Fruit fly (Drosophila melanogaster) whole organism, wandering third instar larva: ENCODE results near the gene CG42833.

Source experiments
- CG32264 ChIP-seq: fragments of 200-800 bp; sonication (Bioruptor generic); optimal IDR thresholded peaks from 2 replicates; lab custom pipeline; 2016; ENCODE audit warnings: missing biosample characterization, missing genetic modification characterization
- CG9705 ChIP-seq: fragments of 200-800 bp; sonication (Bioruptor generic); optimal IDR thresholded peaks from 2 replicates; lab custom pipeline; 2018; ENCODE audit warnings: missing biosample characterization, mild to moderate bottlenecking, missing genetic modification characterization
- CrebA ChIP-seq: fragments of 200-800 bp; sonication (Bioruptor generic); optimal IDR thresholded peaks from 2 replicates; lab custom pipeline; 2016; ENCODE audit warnings: missing biosample characterization, mild to moderate bottlenecking, missing genetic modification characterization, borderline replicate concordance
- Dif ChIP-seq: fragments of 200-275, 200-300 bp; sonication (Bioruptor generic); optimal IDR thresholded peaks from 2 replicates; lab custom pipeline; 2018; ENCODE audit warnings: missing biosample characterization, missing genetic modification characterization; ENCODE audit not compliant: partially characterized antibody
- GATAd ChIP-seq: sonication (Bioruptor generic); optimal IDR thresholded peaks from 2 replicates; lab custom pipeline; 2016; ENCODE audit warnings: missing biosample characterization, missing genetic modification characterization
- HLH106 ChIP-seq: fragments of 200-800 bp; optimal IDR thresholded peaks from 3 replicates; lab custom pipeline; 2019; ENCODE audit warnings: missing biosample characterization, mild to moderate bottlenecking, missing genetic modification characterization, moderate library complexity
- Hnf4 ChIP-seq: fragments of 200-800 bp; sonication (Bioruptor generic); optimal IDR thresholded peaks from 2 replicates; lab custom pipeline; 2016; ENCODE audit warnings: missing biosample characterization, mild to moderate bottlenecking, missing genetic modification characterization
- Hr78 ChIP-seq: fragments of >200 bp; optimal IDR thresholded peaks from 2 replicates; lab custom pipeline; 2017; ENCODE audit warnings: missing biosample characterization, missing genetic modification characterization
- Hr83 ChIP-seq: fragments of 200-300 bp; sonication (Bioruptor generic); optimal IDR thresholded peaks from 2 replicates; lab custom pipeline; 2016; ENCODE audit warnings: missing biosample characterization, mild to moderate bottlenecking, missing genetic modification characterization, moderate library complexity; ENCODE audit not compliant: poor library complexity, severe bottlenecking
- Jra ChIP-seq: sonication (Bioruptor generic); optimal IDR thresholded peaks from 2 replicates; lab custom pipeline; 2016; ENCODE audit warnings: missing biosample characterization, missing genetic modification characterization
- Mio ChIP-seq: sonication (Bioruptor generic); optimal IDR thresholded peaks from 2 replicates; lab custom pipeline; 2016; ENCODE audit warnings: missing biosample characterization, missing genetic modification characterization
- Myc ChIP-seq: fragments of >200 bp; optimal IDR thresholded peaks from 2 replicates; lab custom pipeline; 2017
- N ChIP-seq: fragments of >200 bp; optimal IDR thresholded peaks from 2 replicates; lab custom pipeline; 2018; ENCODE audit warnings: missing biosample characterization, missing external identifiers, missing genetic modification characterization
- Rel ChIP-seq, 2 experiments: fragments of 200-800 bp; sonication (Bioruptor generic) in 1 of 2; optimal IDR thresholded peaks; 2 replicates in 1 of 2; 3 replicates in 1 of 2; lab custom pipeline; 2016 to 2019; ENCODE audit warnings: mild to moderate bottlenecking in 2 of 2, missing biosample characterization in 2 of 2, missing genetic modification characterization in 2 of 2, moderate library complexity in 1 of 2
- Sp1 ChIP-seq: fragments of 200-800 bp; sonication (Bioruptor generic); optimal IDR thresholded peaks from 3 replicates; lab custom pipeline; 2019; ENCODE audit warnings: missing biosample characterization, mild to moderate bottlenecking, missing genetic modification characterization, moderate library complexity
- Vsx2 ChIP-seq: fragments of 200-300, 225-300 bp; sonication (Bioruptor generic); optimal IDR thresholded peaks from 2 replicates; lab custom pipeline; 2018; ENCODE audit warnings: missing biosample characterization, missing genetic modification characterization; ENCODE audit not compliant: partially characterized antibody
- br ChIP-seq: fragments of 200-800 bp; sonication (Bioruptor generic); optimal IDR thresholded peaks from 2 replicates; lab custom pipeline; 2016; ENCODE audit warnings: missing biosample characterization, missing genetic modification characterization
- brk ChIP-seq: fragments of 200-800 bp; sonication (Bioruptor generic); optimal IDR thresholded peaks from 2 replicates; lab custom pipeline; 2016; ENCODE audit warnings: missing biosample characterization, mild to moderate bottlenecking, missing genetic modification characterization
- dl ChIP-seq, 2 experiments: fragments of 175-275, 200-275 bp in 1 of 2; fragments of 200-275 bp in 1 of 2; sonication (Bioruptor generic); optimal IDR thresholded peaks; lab custom pipeline; 2018; ENCODE audit warnings: mild to moderate bottlenecking in 2 of 2, missing biosample characterization in 2 of 2, missing genetic modification characterization in 2 of 2, moderate library complexity in 2 of 2; ENCODE audit not compliant: partially characterized antibody in 2 of 2, insufficient read depth in 1 of 2
- dmrt93B ChIP-seq: fragments of 200-800 bp; sonication (Bioruptor generic); optimal IDR thresholded peaks from 2 replicates; lab custom pipeline; 2018; ENCODE audit warnings: missing biosample characterization, mild to moderate bottlenecking, missing genetic modification characterization
- dsf ChIP-seq: sonication (Bioruptor generic); optimal IDR thresholded peaks from 2 replicates; lab custom pipeline; 2016; ENCODE audit warnings: missing biosample characterization, missing genetic modification characterization, borderline replicate concordance
- ey ChIP-seq: fragments of 200-800 bp; sonication (Bioruptor generic); optimal IDR thresholded peaks from 2 replicates; lab custom pipeline; 2016; ENCODE audit warnings: missing biosample characterization, missing genetic modification characterization
- foxo ChIP-seq, 2 experiments: fragments of 200-800 bp; sonication (Bioruptor generic); optimal IDR thresholded peaks; 2 replicates in 1 of 2; 3 replicates in 1 of 2; lab custom pipeline; 2016 to 2017; ENCODE audit warnings: missing biosample characterization in 2 of 2, missing genetic modification characterization in 2 of 2
- fru ChIP-seq: fragments of 200-800 bp; sonication (Bioruptor generic); optimal IDR thresholded peaks from 3 replicates; lab custom pipeline; 2016; ENCODE audit warnings: missing biosample characterization, mild to moderate bottlenecking, missing genetic modification characterization
- h ChIP-seq: fragments of 200-800 bp; sonication (Bioruptor generic); optimal IDR thresholded peaks from 3 replicates; lab custom pipeline; 2016; ENCODE audit warnings: missing biosample characterization, mild to moderate bottlenecking, missing genetic modification characterization
- jim ChIP-seq: fragments of 175-275, 200-325 bp; sonication (Bioruptor generic); optimal IDR thresholded peaks from 2 replicates; lab custom pipeline; 2016; ENCODE audit warnings: missing biosample characterization, mild to moderate bottlenecking, missing genetic modification characterization
- lola ChIP-seq: fragments of >200 bp; optimal IDR thresholded peaks from 2 replicates; lab custom pipeline; 2017; ENCODE audit warnings: missing biosample characterization, missing genetic modification characterization
- pan ChIP-seq: fragments of >200 bp; optimal IDR thresholded peaks from 2 replicates; lab custom pipeline; 2017
- psq ChIP-seq: fragments of 200-800 bp; sonication (Bioruptor generic); optimal IDR thresholded peaks from 3 replicates; lab custom pipeline; 2017; ENCODE audit warnings: missing biosample characterization, mild to moderate bottlenecking, missing genetic modification characterization, moderate library complexity
- rgr ChIP-seq: fragments of 200-800 bp; sonication (Bioruptor generic); optimal IDR thresholded peaks from 3 replicates; lab custom pipeline; 2016; ENCODE audit warnings: missing biosample characterization, mild to moderate bottlenecking, missing genetic modification characterization
- sage ChIP-seq: fragments of 200-800 bp; sonication (Bioruptor generic); optimal IDR thresholded peaks from 2 replicates; lab custom pipeline; 2016; ENCODE audit warnings: missing biosample characterization, mild to moderate bottlenecking, missing genetic modification characterization
- sv ChIP-seq: fragments of 200-800 bp; sonication (Bioruptor generic); optimal IDR thresholded peaks from 3 replicates; lab custom pipeline; 2016; ENCODE audit warnings: missing biosample characterization, missing genetic modification characterization
- tai ChIP-seq: sonication (Bioruptor generic); optimal IDR thresholded peaks from 2 replicates; lab custom pipeline; 2016; ENCODE audit warnings: missing biosample characterization, missing genetic modification characterization
- usp ChIP-seq: fragments of >200 bp; optimal IDR thresholded peaks from 2 replicates; lab custom pipeline; 2017; ENCODE audit warnings: missing biosample characterization, missing genetic modification characterization
- woc ChIP-seq: sonication (Bioruptor generic); optimal IDR thresholded peaks from 2 replicates; lab custom pipeline; 2016; ENCODE audit warnings: missing biosample characterization, mild to moderate bottlenecking, missing genetic modification characterization

The CG42833 gene

dm6 chr3L:20192872-20193747, 6.8 kb upstream of the CG42833 start:
- TF ChIP-seq GATAd (GFP tag; lab: Kevin White, UChicago) (no peak), sv (GFP tag; lab: Kevin White, UChicago) (no peak), CG32264 (GFP tag; lab: Kevin White, UChicago) (no peak), rgr (GFP tag; lab: Kevin White, UChicago) (peak; percentile 7), dmrt93B (GFP tag; lab: Kevin White, UChicago) (no peak), CG9705 (no peak), h (peak; percentile 5), HLH106 (tag; lab: Kevin White, UChicago) (peak; percentile 20), Hr78 (GFP tag; lab: Kevin White, UChicago) (no peak), fru (GFP tag; lab: Kevin White, UChicago) (no peak), Hnf4 (GFP tag; lab: Kevin White, UChicago) (no peak), CrebA (no peak), pan (lab: Kevin White, UChicago) (no peak), Hr83 (GFP tag; lab: Kevin White, UChicago) (no peak), foxo (GFP tag; optimal IDR thresholded peaks at IDR 0.05; lab: Kevin White, UChicago) (no peak), lola (no peak), Sp1 (GFP tag; lab: Kevin White, UChicago) (no peak), Rel (GFP tag; optimal IDR thresholded peaks at IDR 0.05; lab: Kevin White, UChicago) (no peak), Rel (tag; optimal IDR thresholded peaks at IDR 0.05; lab: Kevin White, UChicago) (peak; percentile 53), Myc (no peak), woc (GFP tag; lab: Kevin White, UChicago) (peak; percentile 2), psq (GFP tag; lab: Kevin White, UChicago) (peak; percentile 4), br (GFP tag; lab: Kevin White, UChicago) (no peak), dl (GFP tag; optimal IDR thresholded peaks at IDR 0.05; lab: Kevin White, UChicago; ENCODE audit: insufficient read depth in 1 of 2, partially characterized antibody in 2 of 2) (no peak), sage (GFP tag; lab: Kevin White, UChicago) (no peak), jim (GFP tag; lab: Kevin White, UChicago) (no peak), usp (GFP tag; lab: Kevin White, UChicago) (no peak), Jra (GFP tag; lab: Kevin White, UChicago) (no peak), tai (GFP tag; lab: Kevin White, UChicago) (no peak), N (GFP tag; lab: Kevin White, UChicago) (no peak), ey (GFP tag; lab: Kevin White, UChicago) (peak; percentile 22), Vsx2 (GFP tag; lab: Kevin White, UChicago) (no peak)

dm6 chr3L:20193748-20194058, 6.2 kb upstream of the CG42833 start:
- TF ChIP-seq Vsx2 (GFP tag; lab: Kevin White, UChicago) (no peak), CG32264 (GFP tag; lab: Kevin White, UChicago) (no peak), tai (GFP tag; lab: Kevin White, UChicago) (no peak), Mio (GFP tag; lab: Kevin White, UChicago) (no peak), HLH106 (tag; lab: Kevin White, UChicago) (no peak), Rel (GFP tag; optimal IDR thresholded peaks at IDR 0.05; lab: Kevin White, UChicago) (no peak), Rel (tag; optimal IDR thresholded peaks at IDR 0.05; lab: Kevin White, UChicago) (no peak), dsf (GFP tag; lab: Kevin White, UChicago) (no peak), psq (GFP tag; lab: Kevin White, UChicago) (no peak), CG9705 (no peak), usp (GFP tag; lab: Kevin White, UChicago) (no peak), Dif (GFP tag; lab: Kevin White, UChicago) (no peak), ey (GFP tag; lab: Kevin White, UChicago) (no peak), pan (lab: Kevin White, UChicago) (no peak), Jra (GFP tag; lab: Kevin White, UChicago) (no peak), brk (GFP tag; lab: Kevin White, UChicago) (no peak)
